Worm (Caenorhabditis elegans): ENCODE measurements around the gene C04C11.1.

- TF ChIP-seq zfh-2 (GFP tag; conservative IDR thresholded peaks at IDR 0.05) (no peak), madf-3 (GFP tag; IDR thresholded peaks at IDR 0.05) (no peak), ZK185.1 (tag; optimal IDR thresholded peaks at IDR 0.05; ENCODE audit: poor library complexity, severe bottlenecking) (no peak), ets-4 (GFP tag; optimal IDR thresholded peaks at IDR 0.05) (no peak), Y53F4B.3 (GFP tag; IDR thresholded peaks at IDR 0.05) (no peak), let-607 (tag; optimal IDR thresholded peaks at IDR 0.05) (no peak), akir-1 (GFP tag; optimal IDR thresholded peaks at IDR 0.05) (no peak), gei-17 (GFP tag; optimal IDR thresholded peaks at IDR 0.05) (no peak), nfya-1 (tag; optimal IDR thresholded peaks at IDR 0.05; ENCODE audit: borderline replicate concordance, insufficient read depth) (no peak), lir-1 (GFP tag; conservative IDR thresholded peaks at IDR 0.05) (no peak), B0336.3 (GFP tag; IDR thresholded peaks at IDR 0.05) (no peak), efl-1 (GFP tag; optimal IDR thresholded peaks at IDR 0.05) (no peak), die-1 (tag; optimal IDR thresholded peaks at IDR 0.05) (no peak), snpc-4 (GFP tag; optimal IDR thresholded peaks at IDR 0.05) (no peak), snpc-4 (tag; optimal IDR thresholded peaks at IDR 0.05) (no peak)
Measured at ce11 chrX:13986307-13986706, 34.1 kb upstream of the C04C11.1 start, which contains the start of gene irld-24.

Data from whole organism, young adult.